Fruit fly (Drosophila melanogaster) whole organism, pupa: ENCODE measurements around the gene Taf10b.

Experiments
- CG10348 ChIP-seq: fragments of 200-800 bp; sonication (Bioruptor generic); IDR thresholded peaks from 2 replicates; pipeline ENCODE4 v1.3.6; 2022; ENCODE audit warnings: missing biosample characterization, missing genetic modification characterization
- CG13204 ChIP-seq: fragments of 200-800 bp; sonication (Bioruptor generic); optimal IDR thresholded peaks from 2 replicates; lab custom pipeline; 2018; ENCODE audit warnings: missing biosample characterization, mild to moderate bottlenecking, missing genetic modification characterization, moderate library complexity
- CG15710 ChIP-seq: fragments of 200-800 bp; sonication (Bioruptor generic); optimal IDR thresholded peaks from 2 replicates; lab custom pipeline; 2018; ENCODE audit warnings: missing biosample characterization, mild to moderate bottlenecking, missing genetic modification characterization, moderate library complexity
- CG32121 ChIP-seq: fragments of 200-800 bp; sonication (Bioruptor generic); IDR thresholded peaks from 2 replicates; pipeline ENCODE4 v1.3.6; 2022; ENCODE audit warnings: missing biosample characterization, missing genetic modification characterization
- CG4496 ChIP-seq: fragments of 200-800 bp; sonication (Bioruptor generic); IDR thresholded peaks from 3 replicates; pipeline ENCODE4 v1.3.6; 2022; ENCODE audit warnings: missing biosample characterization, missing genetic modification characterization
- CG8159 ChIP-seq: fragments of 200-800 bp; sonication (Bioruptor generic); optimal IDR thresholded peaks from 3 replicates; lab custom pipeline; 2018; ENCODE audit warnings: missing biosample characterization, mild to moderate bottlenecking, missing genetic modification characterization, moderate library complexity
- CG8301 ChIP-seq: fragments of 200-800 bp; sonication (Bioruptor generic); optimal IDR thresholded peaks from 2 replicates; lab custom pipeline; 2018; ENCODE audit warnings: missing biosample characterization, mild to moderate bottlenecking, missing genetic modification characterization
- CG9948 ChIP-seq: fragments of 200-800 bp; sonication (Bioruptor generic); optimal IDR thresholded peaks from 2 replicates; lab custom pipeline; 2018; ENCODE audit warnings: missing biosample characterization, mild to moderate bottlenecking, missing genetic modification characterization, moderate library complexity
- EcR ChIP-seq: fragments of 200-800 bp; sonication (Bioruptor generic); optimal IDR thresholded peaks from 3 replicates; lab custom pipeline; 2019; ENCODE audit warnings: missing biosample characterization, missing genetic modification characterization, mild to moderate bottlenecking, moderate library complexity, missing genetic modification reagents
- Pif1A ChIP-seq: fragments of 200-800 bp; sonication (Bioruptor generic); optimal IDR thresholded peaks from 3 replicates; lab custom pipeline; 2016; ENCODE audit warnings: missing biosample characterization, missing genetic modification characterization
- Snoo ChIP-seq: fragments of 200-800 bp; sonication (Bioruptor generic); optimal IDR thresholded peaks from 3 replicates; lab custom pipeline; 2017; ENCODE audit warnings: missing biosample characterization, mild to moderate bottlenecking, missing genetic modification characterization, inconsistent platforms
- fd96Ca ChIP-seq: fragments of 200-800 bp; sonication (Bioruptor generic); IDR thresholded peaks from 3 replicates; pipeline ENCODE4 v1.3.6; 2022; ENCODE audit warnings: missing biosample characterization, missing genetic modification characterization
- gl ChIP-seq: fragments of 200-800 bp; sonication (Bioruptor generic); optimal IDR thresholded peaks from 2 replicates; lab custom pipeline; 2018; ENCODE audit warnings: missing biosample characterization, mild to moderate bottlenecking, missing genetic modification characterization
- rn ChIP-seq: fragments of 200-800 bp; sonication (Bioruptor generic); IDR thresholded peaks from 2 replicates; pipeline ENCODE4 v1.3.6; 2022; ENCODE audit warnings: missing biosample characterization, missing genetic modification characterization

DNA sequence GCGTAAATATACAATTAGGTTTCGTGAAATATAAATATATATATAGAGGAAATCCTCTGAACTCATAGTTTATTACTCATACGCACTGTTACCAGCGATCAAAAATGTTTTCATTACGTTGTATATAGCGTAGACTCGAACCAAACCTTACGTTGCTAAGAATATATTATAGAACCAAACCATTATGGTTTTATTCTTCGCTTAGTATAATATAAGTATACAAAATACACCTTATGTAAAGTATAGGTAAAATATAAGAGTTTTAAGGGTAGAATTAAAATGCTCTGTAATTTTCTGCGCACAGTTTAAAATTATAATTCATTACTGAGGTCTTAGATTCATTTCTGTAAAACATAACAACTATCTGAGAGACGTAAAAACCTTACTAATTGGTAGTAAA, 43.2 kb downstream of the Taf10b start:
- TF ChIP-seq fd96Ca (GFP tag; lab: Robert Waterston, UW) (no peak), CG9948 (no peak), CG15710 (no peak), CG10348 (GFP tag; lab: Robert Waterston, UW) (no peak), CG13204 (GFP tag; lab: Kevin White, UChicago) (no peak), CG32121 (GFP tag; lab: Robert Waterston, UW) (no peak), rn (GFP tag; lab: Robert Waterston, UW) (no peak), Pif1A (GFP tag; lab: Kevin White, UChicago) (no peak), EcR (GFP tag; lab: Kevin White, UChicago) (no peak), CG8159 (tag; lab: Kevin White, UChicago) (no peak), CG4496 (no peak), Snoo (tag; lab: Kevin White, UChicago) (no peak), CG8301 (tag; lab: Kevin White, UChicago) (no peak), gl (no peak)
